Worm (Caenorhabditis elegans): ENCODE results near the gene fbxa-50.

Gene fbxa-50

ce11 chrIII:1243199-1243598, 45.1 kb downstream of the fbxa-50 start, which contains the start of gene fbxa-63:
Gene fbxa-63, plus strand, starts transcription at chrIII:1243508.
- peak; percentile 30 for TF ChIP-seq nfya-1 (tag; optimal IDR thresholded peaks at IDR 0.05)
- TF ChIP-seq ceh-34 (tag; optimal IDR thresholded peaks at IDR 0.05): no peak

DNA sequence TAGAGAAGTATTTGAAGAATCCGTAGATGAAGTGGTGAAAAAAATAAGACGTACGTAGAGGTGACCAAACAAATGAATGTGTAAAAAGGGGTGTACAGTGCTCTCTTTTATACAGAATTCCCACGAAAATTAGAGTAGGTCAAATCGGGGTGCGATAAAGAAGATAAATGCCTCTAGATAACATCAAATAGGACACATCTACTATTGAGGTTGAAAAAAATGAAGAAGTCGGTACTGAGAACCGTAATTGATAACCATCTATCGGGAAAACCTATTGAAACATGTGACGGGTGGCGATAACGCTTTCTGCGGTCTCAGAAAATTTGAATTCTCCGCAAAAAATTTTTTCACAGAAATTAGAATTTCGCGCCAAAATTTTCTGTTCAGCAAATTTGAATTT, 49.6 kb downstream of the fbxa-50 start, which contains the start of gene fbxa-61:
Gene fbxa-61, plus strand, starts transcription at position 345 of the 400 bp plus-strand sequence.
- TF ChIP-seq fkh-6 (tag; optimal IDR thresholded peaks at IDR 0.05) (no peak), rnt-1 (tag; optimal IDR thresholded peaks at IDR 0.05) (peak; percentile 18)

Measured in whole organism, late embryonic.